Fruit fly (Drosophila melanogaster) whole organism, prepupa: ENCODE results near the gene CG17197.

Experiments used
- CG10631 ChIP-seq: fragments of 200-800 bp; sonication (Bioruptor generic); optimal IDR thresholded peaks from 2 replicates; lab custom pipeline; 2016; ENCODE audit warnings: missing biosample characterization, missing genetic modification characterization
- CG10669 ChIP-seq: fragments of 200-800 bp; sonication (Bioruptor generic); optimal IDR thresholded peaks from 3 replicates; lab custom pipeline; 2018; ENCODE audit warnings: missing biosample characterization, mild to moderate bottlenecking, missing genetic modification characterization, moderate library complexity
- CG11294 ChIP-seq: fragments of 200-800 bp; sonication (Bioruptor generic); IDR thresholded peaks from 2 replicates; pipeline ENCODE4 v1.3.6; 2022; ENCODE audit warnings: missing biosample characterization, missing genetic modification characterization
- CG15336 ChIP-seq: fragments of 200-800 bp; sonication (Bioruptor generic); IDR thresholded peaks from 2 replicates; pipeline ENCODE4 v1.3.6; 2022; ENCODE audit warnings: missing biosample characterization, missing genetic modification characterization
- CG3032 ChIP-seq: fragments of 200-800 bp; optimal IDR thresholded peaks from 2 replicates; lab custom pipeline; 2019; ENCODE audit warnings: missing biosample characterization, mild to moderate bottlenecking, missing genetic modification characterization, moderate library complexity
- CG31627 ChIP-seq: fragments of 200-800 bp; sonication (Bioruptor generic); optimal IDR thresholded peaks from 3 replicates; lab custom pipeline; 2016; ENCODE audit warnings: missing biosample characterization, missing genetic modification characterization
- CG34406 ChIP-seq: fragments of 200-800 bp; sonication (Bioruptor generic); optimal IDR thresholded peaks from 3 replicates; lab custom pipeline; 2016; ENCODE audit warnings: missing biosample characterization, missing genetic modification characterization
- CG3919 ChIP-seq: fragments of 200-800 bp; sonication (Bioruptor generic); optimal IDR thresholded peaks from 3 replicates; lab custom pipeline; 2016; ENCODE audit warnings: missing biosample characterization, missing genetic modification characterization
- CG4318 ChIP-seq: fragments of 200-800 bp; sonication (Bioruptor generic); optimal IDR thresholded peaks from 3 replicates; lab custom pipeline; 2017; ENCODE audit warnings: missing biosample characterization, mild to moderate bottlenecking, missing genetic modification characterization
- CG6163 ChIP-seq: fragments of 200-800 bp; sonication (Bioruptor generic); IDR thresholded peaks from 3 replicates; pipeline ENCODE4 v1.3.6; 2022; ENCODE audit warnings: missing biosample characterization, missing genetic modification characterization
- CG6276 ChIP-seq: fragments of 200-800 bp; sonication (Bioruptor generic); optimal IDR thresholded peaks from 2 replicates; lab custom pipeline; 2017; ENCODE audit warnings: missing biosample characterization, mild to moderate bottlenecking, missing genetic modification characterization
- CG6792 ChIP-seq: fragments of 200-800 bp; sonication (Bioruptor generic); optimal IDR thresholded peaks from 3 replicates; lab custom pipeline; 2016; ENCODE audit warnings: missing biosample characterization, missing genetic modification characterization
- CG8119 ChIP-seq: fragments of 200-800 bp; sonication (Bioruptor generic); IDR thresholded peaks from 3 replicates; pipeline ENCODE4 v1.3.6; 2022; ENCODE audit warnings: missing biosample characterization, missing genetic modification characterization
- CG8632 ChIP-seq: fragments of 200-800 bp; sonication (Bioruptor generic); optimal IDR thresholded peaks from 3 replicates; lab custom pipeline; 2016; ENCODE audit warnings: missing biosample characterization, missing genetic modification characterization
- CG9139 ChIP-seq: fragments of 200-800 bp; sonication (Bioruptor generic); optimal IDR thresholded peaks from 3 replicates; lab custom pipeline; 2017; ENCODE audit warnings: missing biosample characterization, mild to moderate bottlenecking, missing genetic modification characterization
- Eip78C ChIP-seq: fragments of 200-800 bp; sonication (Bioruptor generic); peaks from one replicate; lab custom pipeline; 2016; ENCODE audit warnings: missing biosample characterization, missing genetic modification characterization
- Gug ChIP-seq: fragments of 200-800 bp; sonication (Bioruptor generic); IDR thresholded peaks from 2 replicates; pipeline ENCODE4 v1.3.6; 2022; ENCODE audit warnings: missing biosample characterization, missing genetic modification characterization
- Lpt ChIP-seq: fragments of 200-800 bp; sonication (Bioruptor generic); optimal IDR thresholded peaks from 3 replicates; lab custom pipeline; 2016; ENCODE audit warnings: missing biosample characterization, missing genetic modification characterization
- Met ChIP-seq: fragments of 200-800 bp; sonication (Bioruptor generic); optimal IDR thresholded peaks from 3 replicates; lab custom pipeline; 2016; ENCODE audit warnings: missing biosample characterization, missing genetic modification characterization
- Smox ChIP-seq: fragments of 200-800 bp; sonication (Bioruptor generic); optimal IDR thresholded peaks from 3 replicates; lab custom pipeline; 2016; ENCODE audit warnings: missing biosample characterization, missing genetic modification characterization
- achi ChIP-seq: fragments of 200-800 bp; sonication (Bioruptor generic); optimal IDR thresholded peaks from 3 replicates; lab custom pipeline; 2016; ENCODE audit warnings: missing biosample characterization, missing genetic modification characterization
- acj6 ChIP-seq: fragments of 200-800 bp; sonication (Bioruptor generic); optimal IDR thresholded peaks from 3 replicates; lab custom pipeline; 2016; ENCODE audit warnings: missing biosample characterization, missing genetic modification characterization
- cyc ChIP-seq: fragments of 200-800 bp; sonication (Bioruptor generic); optimal IDR thresholded peaks from 3 replicates; lab custom pipeline; 2016; ENCODE audit warnings: missing biosample characterization, missing genetic modification characterization
- dsx ChIP-seq: fragments of 200-800 bp; optimal IDR thresholded peaks from 3 replicates; lab custom pipeline; 2019; ENCODE audit warnings: missing biosample characterization, mild to moderate bottlenecking, missing genetic modification characterization, moderate library complexity; ENCODE audit not compliant: poor library complexity, severe bottlenecking
- eg ChIP-seq: fragments of 200-800 bp; sonication (Bioruptor generic); IDR thresholded peaks from 3 replicates; pipeline ENCODE4 v1.3.6; 2022; ENCODE audit warnings: missing biosample characterization, missing genetic modification characterization
- esn ChIP-seq: fragments of 200-800 bp; sonication (Bioruptor generic); optimal IDR thresholded peaks from 2 replicates; lab custom pipeline; 2016; ENCODE audit warnings: missing biosample characterization, mild to moderate bottlenecking, missing genetic modification characterization, moderate library complexity
- fkh ChIP-seq: fragments of 200-800 bp; sonication (Bioruptor generic); optimal IDR thresholded peaks from 3 replicates; lab custom pipeline; 2017; ENCODE audit warnings: missing biosample characterization, mild to moderate bottlenecking, missing genetic modification characterization, moderate library complexity
- net ChIP-seq: fragments of 200-800 bp; sonication (Bioruptor generic); optimal IDR thresholded peaks from 3 replicates; lab custom pipeline; 2016; ENCODE audit warnings: missing biosample characterization, missing genetic modification characterization
- pdm3 ChIP-seq: fragments of 200-800 bp; sonication (Bioruptor generic); optimal IDR thresholded peaks from 3 replicates; lab custom pipeline; 2016; ENCODE audit warnings: missing biosample characterization, missing genetic modification characterization
- spab ChIP-seq: fragments of 200-800 bp; sonication (Bioruptor generic); optimal IDR thresholded peaks from 2 replicates; lab custom pipeline; 2017; ENCODE audit warnings: missing biosample characterization, mild to moderate bottlenecking, missing genetic modification characterization, missing genetic modification reagents
- ss ChIP-seq, 2 experiments: fragments of 200-800 bp; sonication (Bioruptor generic); optimal IDR thresholded peaks; 2 replicates in 1 of 2; 3 replicates in 1 of 2; lab custom pipeline; 2017 to 2018; ENCODE audit warnings: mild to moderate bottlenecking in 2 of 2, missing biosample characterization in 2 of 2, missing genetic modification characterization in 2 of 2, moderate library complexity in 1 of 2
- svp ChIP-seq: fragments of 200-800 bp; sonication (Bioruptor generic); peaks from one replicate; lab custom pipeline; 2016; ENCODE audit warnings: missing biosample characterization, missing genetic modification characterization
- topi ChIP-seq: fragments of 200-800 bp; sonication (Bioruptor generic); optimal IDR thresholded peaks from 3 replicates; lab custom pipeline; 2016; ENCODE audit warnings: missing biosample characterization, missing genetic modification characterization
- vri ChIP-seq: fragments of 200-800 bp; sonication (Bioruptor generic); optimal IDR thresholded peaks from 3 replicates; lab custom pipeline; 2016; ENCODE audit warnings: missing biosample characterization, mild to moderate bottlenecking, missing genetic modification characterization

CG17197 gene

dm6 chr3R:25759430-25759829, 15.7 kb downstream of the CG17197 start:
- TF ChIP-seq eg (GFP tag; lab: Robert Waterston, UW), result peak; percentile 76
- peak; percentile 20 for TF ChIP-seq acj6
- TF ChIP-seq CG8632 (GFP tag; lab: Kevin White, UChicago), result peak; percentile 60
- peak; percentile 41 for TF ChIP-seq Eip78C (GFP tag; lab: Kevin White, UChicago)
- no peak for TF ChIP-seq fkh (GFP tag; lab: Kevin White, UChicago)
- peak; percentile 8 for TF ChIP-seq vri (GFP tag; lab: Kevin White, UChicago)
- TF ChIP-seq CG15336 (GFP tag; lab: Robert Waterston, UW), result peak; percentile 36; the same call in 1 of the 2 replicates
- peak; percentile 28 for TF ChIP-seq pdm3 (GFP tag; lab: Kevin White, UChicago)
- TF ChIP-seq CG8119 (GFP tag; lab: Robert Waterston, UW), result peak; percentile 49; the same call in 2 of the 3 replicates
- TF ChIP-seq CG34406 (GFP tag; lab: Kevin White, UChicago), result peak; percentile 38
- TF ChIP-seq CG31627 (GFP tag; lab: Kevin White, UChicago), result no peak
- TF ChIP-seq Gug (GFP tag; lab: Robert Waterston, UW), result no peak
- TF ChIP-seq CG11294 (GFP tag; lab: Robert Waterston, UW), result no peak
- TF ChIP-seq esn (GFP tag; lab: Kevin White, UChicago), result no peak
- TF ChIP-seq CG6276 (GFP tag; lab: Kevin White, UChicago), result peak; percentile 50
- TF ChIP-seq net (GFP tag; lab: Kevin White, UChicago), result peak; percentile 52
- TF ChIP-seq, all 60 proteins: peak for 11

dm6 chr3R:25755864-25756507, 19.2 kb downstream of the CG17197 start:
- TF ChIP-seq Smox (GFP tag; lab: Kevin White, UChicago), result no peak
- peak; percentile 87 for TF ChIP-seq svp (GFP tag; lab: Kevin White, UChicago)

- peak; percentile 91 for TF ChIP-seq svp (GFP tag; lab: Kevin White, UChicago)
- peak; percentile 15 for TF ChIP-seq CG3032 (tag; lab: Kevin White, UChicago)
- TF ChIP-seq dsx, result peak; percentile 47
- TF ChIP-seq Gug (GFP tag; lab: Robert Waterston, UW), result 0 out of 2 replicates have a peak, but pooled peaks have one; percentile 15
- no peak for TF ChIP-seq Met (GFP tag; lab: Kevin White, UChicago)
- TF ChIP-seq vri (GFP tag; lab: Kevin White, UChicago), result no peak
- no peak for TF ChIP-seq CG6792 (GFP tag; lab: Kevin White, UChicago)
- TF ChIP-seq cyc (GFP tag; lab: Kevin White, UChicago), result no peak
- peak; percentile 47 for TF ChIP-seq fkh (GFP tag; lab: Kevin White, UChicago)
- no peak for TF ChIP-seq spab (GFP tag; lab: Kevin White, UChicago)
- TF ChIP-seq ss (GFP tag; optimal IDR thresholded peaks at IDR 0.05; lab: Kevin White, UChicago), result no peak
- no peak for TF ChIP-seq Smox (GFP tag; lab: Kevin White, UChicago)
- no peak for TF ChIP-seq CG11294 (GFP tag; lab: Robert Waterston, UW)
- TF ChIP-seq topi, result peak; percentile 8
- TF ChIP-seq CG3919 (GFP tag; lab: Kevin White, UChicago), result no peak
- TF ChIP-seq CG9139 (GFP tag; lab: Kevin White, UChicago), result no peak
- TF ChIP-seq Eip78C (GFP tag; lab: Kevin White, UChicago), result peak; percentile 85
- no peak for TF ChIP-seq Lpt (GFP tag; lab: Kevin White, UChicago)
- TF ChIP-seq CG10631, result no peak
- no peak for TF ChIP-seq achi
Measured at dm6 chr3R:25754844-25755429, 20.2 kb downstream of the CG17197 start.

dm6 chr3R:25753798-25754197, 21.4 kb downstream of the CG17197 start:
- TF ChIP-seq CG6163 (GFP tag; lab: Robert Waterston, UW) (0 out of 3 replicates have a peak, but pooled peaks have one; percentile 33), CG6276 (GFP tag; lab: Kevin White, UChicago) (peak; percentile 68), Eip78C (GFP tag; lab: Kevin White, UChicago) (peak; percentile 55), topi (no peak), dsx (peak; percentile 60), CG10669 (no peak), achi (no peak), CG4318 (GFP tag; lab: Kevin White, UChicago) (no peak)
